Fruit fly (Drosophila melanogaster): ENCODE data around the gene mRpL28.

mRpL28 gene

dm6 chr2L:4965923-4966322 lies 7.9 kb upstream of the mRpL28 start:
- TF ChIP-seq CG17801 (GFP tag; optimal IDR thresholded peaks at IDR 0.05; ENCODE audit: partially characterized antibody), result no peak

- TF ChIP-seq CG17801 (GFP tag; optimal IDR thresholded peaks at IDR 0.05; ENCODE audit: partially characterized antibody), result no peak
Measured at dm6 chr2L:4967511-4967910, 6.3 kb upstream of the mRpL28 start, which contains the start of gene eIF3i. eIF3i (minus strand) TSS chr2L:4967775.

DNA sequence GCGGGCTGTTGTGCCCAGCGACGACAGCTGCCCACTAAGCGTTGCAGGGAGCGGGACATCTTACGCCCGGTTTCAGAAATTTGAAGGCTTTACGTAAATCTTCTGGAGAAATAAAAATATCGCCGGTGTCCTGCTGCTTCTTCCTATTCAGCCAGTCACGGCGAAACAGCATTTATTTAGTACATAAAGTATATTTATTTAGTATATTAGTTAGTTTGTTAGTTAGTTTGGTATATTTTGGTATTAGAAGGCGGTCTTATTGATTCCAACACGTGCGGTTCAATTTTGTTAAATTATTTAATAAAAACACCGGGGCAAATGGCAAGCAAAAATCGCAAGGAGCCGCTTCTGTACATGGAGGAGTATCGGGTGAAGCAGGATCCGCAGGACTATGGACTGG lies 5.0 kb upstream of the mRpL28 start, which contains the start of the genes Scox and Polr1C:
Gene Scox, minus strand, starts transcription at position 169 of the 400 bp plus-strand sequence.
Gene Polr1C, plus strand, starts transcription at position 238 of the 400 bp plus-strand sequence.
- no peak for TF ChIP-seq CG17801 (GFP tag; optimal IDR thresholded peaks at IDR 0.05; ENCODE audit: partially characterized antibody)

DNA sequence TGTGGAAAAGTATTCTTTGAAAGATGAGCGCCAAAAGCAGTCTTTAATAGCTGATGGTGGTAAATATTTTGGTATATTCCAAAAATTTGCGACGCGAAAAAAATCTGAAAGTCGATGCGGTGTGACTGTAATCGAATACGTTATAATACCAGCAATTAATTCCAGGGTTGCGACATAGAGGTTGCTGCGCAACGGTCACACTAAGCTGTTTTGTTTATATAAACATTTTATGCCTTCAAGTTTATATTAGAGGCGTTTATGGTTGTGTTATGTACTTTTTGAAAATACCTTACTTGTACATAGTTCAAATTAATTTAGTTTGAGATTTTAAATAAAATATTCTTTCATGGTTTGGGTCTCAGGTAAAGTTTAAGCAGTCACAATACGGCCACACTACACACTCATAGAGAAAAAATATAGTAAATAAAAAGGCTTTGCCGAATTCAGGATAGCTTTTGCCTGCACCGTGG lies 2.4 kb upstream of the mRpL28 start, which contains the start of gene CG14043:
Gene CG14043, plus strand, starts transcription at position 374 of the 470 bp plus-strand sequence.
- peak; percentile 7 for TF ChIP-seq CG17801 (GFP tag; optimal IDR thresholded peaks at IDR 0.05; ENCODE audit: partially characterized antibody)

- TF ChIP-seq CG17801 (GFP tag; optimal IDR thresholded peaks at IDR 0.05; ENCODE audit: partially characterized antibody), result peak; percentile 94
Measured at dm6 chr2L:4976988-4977551, 3.3 kb downstream of the mRpL28 start, which contains the start of the genes Gmd and CG3792. Gmd (minus strand) TSS chr2L:4977023. CG3792 (plus strand) TSS chr2L:4977312.

DNA sequence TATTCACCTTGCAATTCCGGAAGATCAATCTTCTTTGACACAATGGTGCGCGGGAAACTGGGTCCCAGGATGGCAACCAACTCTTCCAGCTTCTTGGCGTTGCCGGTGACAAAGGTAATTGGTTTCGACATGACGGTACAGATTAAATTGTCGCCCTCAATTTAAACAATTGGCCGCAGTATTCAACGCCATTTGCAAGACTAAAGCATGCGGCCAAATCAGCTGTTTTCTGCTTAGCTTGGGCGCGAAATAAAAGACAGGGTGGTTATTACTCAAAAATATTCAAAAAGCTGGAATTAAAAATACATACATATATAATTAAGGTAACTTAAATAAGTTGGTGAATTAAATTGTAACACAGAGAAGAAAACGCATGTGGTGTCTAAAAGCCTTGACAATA lies 5.4 kb downstream of the mRpL28 start, which contains the start of gene CG8891:
Gene CG8891, minus strand, starts transcription at position 242 of the 400 bp plus-strand sequence.
- no peak for TF ChIP-seq CG17801 (GFP tag; optimal IDR thresholded peaks at IDR 0.05; ENCODE audit: partially characterized antibody)

DNA sequence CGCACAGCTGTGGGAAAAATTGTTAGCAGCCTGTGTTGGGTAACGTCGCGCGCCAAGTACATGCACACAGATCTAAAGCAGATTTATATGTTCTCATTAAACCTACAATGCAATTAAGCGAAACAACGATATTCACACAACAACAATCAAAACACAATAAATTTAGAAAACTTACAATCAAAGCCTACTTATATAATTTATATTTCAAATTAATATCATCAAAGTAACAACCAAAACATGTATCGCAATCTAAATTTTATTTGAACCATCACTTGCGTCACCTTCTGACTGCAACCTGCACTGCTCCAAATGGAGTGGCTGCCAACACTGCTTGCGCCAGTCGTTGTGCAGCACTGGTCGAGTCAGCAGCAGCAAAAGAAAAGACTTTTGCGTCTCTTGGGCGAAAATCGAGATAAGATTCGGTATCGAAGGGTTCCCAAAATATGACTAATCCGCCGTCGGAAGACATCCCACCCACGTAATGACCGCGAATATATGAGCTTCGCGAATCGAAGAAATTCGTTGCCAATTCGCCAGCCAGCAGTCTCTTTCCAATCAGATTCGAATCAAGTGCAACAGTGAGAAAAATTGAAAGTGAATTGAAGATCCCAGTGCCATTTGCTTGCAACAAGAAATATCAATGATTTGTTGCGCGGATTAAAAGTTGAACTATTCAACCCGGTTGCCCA lies 7.6 kb downstream of the mRpL28 start, which contains the start of the genes CG8892 and CG34126:
Gene CG8892, minus strand, starts transcription at position 315 of the 689 bp plus-strand sequence.
Gene CG34126, plus strand, starts transcription at position 337 of the 689 bp plus-strand sequence.
- peak; percentile 96 for TF ChIP-seq CG17801 (GFP tag; optimal IDR thresholded peaks at IDR 0.05; ENCODE audit: partially characterized antibody)

DNA sequence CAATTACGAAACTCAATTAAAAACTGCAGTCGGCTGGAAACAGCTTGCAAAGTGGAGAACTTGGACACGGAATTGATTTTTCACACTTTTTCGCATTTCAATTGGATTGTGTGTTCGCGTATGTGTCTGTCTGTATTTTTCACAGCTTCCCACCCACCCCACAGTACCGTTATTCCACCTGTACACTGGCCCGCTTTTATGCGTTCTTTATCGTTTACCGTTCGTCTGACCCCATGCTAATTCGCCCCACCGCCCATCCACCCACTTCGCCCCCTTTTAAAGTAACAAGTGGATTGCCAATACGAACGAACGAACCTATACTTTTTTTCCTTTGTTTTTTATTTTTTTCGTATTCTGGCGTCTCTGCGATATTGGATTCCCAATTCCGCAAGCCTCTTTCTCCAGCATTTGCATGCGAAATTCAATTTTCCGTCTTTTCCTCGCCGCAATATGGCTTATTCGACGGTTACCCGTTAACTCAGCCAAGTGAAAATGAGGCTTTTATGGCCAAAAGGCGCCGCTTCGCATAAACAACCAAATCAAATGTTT lies 8.4 kb downstream of the mRpL28 start:
- TF ChIP-seq CG17801 (GFP tag; optimal IDR thresholded peaks at IDR 0.05; ENCODE audit: partially characterized antibody), result no peak

dm6 chr2L:4995010-4995836 lies 21.4 kb downstream of the mRpL28 start:
- no peak for TF ChIP-seq CG17801 (GFP tag; optimal IDR thresholded peaks at IDR 0.05; ENCODE audit: partially characterized antibody)

dm6 chr2L:4995837-4996136 lies 22.0 kb downstream of the mRpL28 start:
- TF ChIP-seq CG17801 (GFP tag; optimal IDR thresholded peaks at IDR 0.05; ENCODE audit: partially characterized antibody), result no peak

DNA sequence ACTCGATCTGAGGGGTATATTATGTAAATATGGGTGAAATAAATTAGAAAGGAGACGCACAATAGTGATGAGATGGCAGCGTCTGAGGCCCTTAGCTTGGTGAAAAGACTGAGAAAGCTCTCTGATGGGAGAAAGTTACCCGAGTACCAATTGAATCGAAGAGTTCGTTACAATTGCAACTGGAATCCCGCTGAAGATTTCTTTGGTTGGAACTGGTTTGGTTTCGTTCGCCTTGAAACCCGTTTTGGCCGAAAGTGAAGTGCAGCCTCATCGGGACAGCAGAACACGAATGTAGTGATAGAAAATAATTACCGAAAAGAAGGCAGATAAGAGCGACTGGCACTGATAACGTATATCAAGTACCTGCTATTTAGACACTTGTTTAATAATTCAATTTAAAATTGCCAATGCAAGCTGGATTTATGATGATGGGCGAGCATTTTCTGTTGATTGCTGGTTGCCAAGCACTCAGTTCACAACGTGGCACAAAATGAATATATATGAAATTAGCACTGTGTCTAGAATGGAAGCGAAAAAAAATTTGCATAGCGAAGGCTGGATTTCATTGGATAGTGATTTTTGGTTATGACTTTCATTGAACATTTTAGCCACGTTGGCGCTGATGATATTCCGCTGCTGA lies 22.6 kb downstream of the mRpL28 start:
- no peak for TF ChIP-seq CG17801 (GFP tag; optimal IDR thresholded peaks at IDR 0.05; ENCODE audit: partially characterized antibody)

dm6 chr2L:4997401-4998259 lies 23.9 kb downstream of the mRpL28 start:
- TF ChIP-seq CG17801 (GFP tag; optimal IDR thresholded peaks at IDR 0.05; ENCODE audit: partially characterized antibody), result peak; percentile 93

- TF ChIP-seq CG17801 (GFP tag; optimal IDR thresholded peaks at IDR 0.05; ENCODE audit: partially characterized antibody), result no peak
Measured at dm6 chr2L:4998260-4998560, 24.4 kb downstream of the mRpL28 start.
